Worm (Caenorhabditis elegans): ENCODE data around the gene dyf-4.

The dyf-4 gene

DNA sequence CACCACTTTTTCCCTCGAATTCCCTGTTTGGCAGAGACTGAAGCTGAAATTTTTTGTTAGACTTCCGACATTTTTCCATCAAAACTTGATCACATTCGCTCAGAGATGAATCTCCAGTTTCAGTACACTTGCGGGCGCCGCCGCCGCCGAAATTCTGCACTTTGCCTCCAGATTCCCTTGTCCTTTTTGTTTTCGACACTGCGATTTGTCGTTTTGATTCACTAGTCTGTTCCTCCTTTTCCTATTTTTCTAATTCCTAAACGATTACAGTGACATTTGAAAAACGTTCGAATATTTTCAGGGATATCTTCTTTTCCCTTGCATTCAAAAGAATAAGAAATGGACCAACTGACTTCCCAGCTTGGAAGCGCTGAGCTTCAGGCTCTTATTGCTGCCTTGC, 15.2 kb upstream of the dyf-4 start, which contains the start of gene F45D3.2:
Gene F45D3.2, plus strand, starts transcription at position 301 of the 400 bp plus-strand sequence.
- TF ChIP-seq mef-2 (tag; optimal IDR thresholded peaks at IDR 0.05) = no peak
- no peak for TF ChIP-seq lin-14 (GFP tag; optimal IDR thresholded peaks at IDR 0.05)
- TF ChIP-seq ztf-11 (tag; optimal IDR thresholded peaks at IDR 0.05) = no peak
- no peak for TF ChIP-seq fkh-4 (tag; optimal IDR thresholded peaks at IDR 0.05; ENCODE audit: borderline replicate concordance)
- TF ChIP-seq nhr-237 (tag; optimal IDR thresholded peaks at IDR 0.05) = no peak
- TF ChIP-seq C34B4.2 (tag; optimal IDR thresholded peaks at IDR 0.05) = no peak
- no peak for TF ChIP-seq lsy-2 (tag; optimal IDR thresholded peaks at IDR 0.05)
- TF ChIP-seq nhr-47 (tag; optimal IDR thresholded peaks at IDR 0.05) = no peak
- no peak for TF ChIP-seq nhr-84 (tag; optimal IDR thresholded peaks at IDR 0.05)
- no peak for TF ChIP-seq ces-1 (GFP tag; optimal IDR thresholded peaks at IDR 0.05)
- no peak for TF ChIP-seq sup-37 (GFP tag; optimal IDR thresholded peaks at IDR 0.05)

DNA sequence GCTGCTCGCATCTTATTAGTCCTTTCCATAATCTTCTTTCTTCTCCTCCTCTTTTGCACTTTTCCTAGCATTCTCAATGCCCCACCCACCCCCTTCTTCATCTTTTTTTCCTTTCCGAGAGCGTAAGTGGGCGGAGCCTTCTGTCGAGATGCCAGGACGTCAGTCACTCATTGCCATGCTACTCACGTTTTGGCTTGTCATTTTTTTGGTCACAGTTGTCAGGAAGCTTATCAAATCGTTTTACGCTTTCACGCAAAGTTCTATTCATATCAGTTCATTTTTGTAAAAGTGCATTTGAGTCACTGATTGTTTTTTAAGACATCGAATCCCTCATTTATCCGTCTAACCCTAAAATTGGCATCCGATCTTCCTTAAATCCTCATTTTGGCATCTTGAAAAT, 14.5 kb upstream of the dyf-4 start:
- TF ChIP-seq lin-14 (GFP tag; optimal IDR thresholded peaks at IDR 0.05) (peak; percentile 53), sup-37 (GFP tag; optimal IDR thresholded peaks at IDR 0.05) (no peak), ceh-63 (GFP tag; optimal IDR thresholded peaks at IDR 0.05) (no peak), mdl-1 (tag; optimal IDR thresholded peaks at IDR 0.05) (no peak), unc-130 (tag; optimal IDR thresholded peaks at IDR 0.05) (no peak), elt-2 (tag; optimal IDR thresholded peaks at IDR 0.05) (no peak), egl-13 (tag; optimal IDR thresholded peaks at IDR 0.05) (no peak), fkh-4 (tag; optimal IDR thresholded peaks at IDR 0.05; ENCODE audit: borderline replicate concordance) (no peak), blmp-1 (tag; optimal IDR thresholded peaks at IDR 0.05) (peak; percentile 11), efl-1 (optimal IDR thresholded peaks at IDR 0.05) (no peak), efl-1 (GFP tag; optimal IDR thresholded peaks at IDR 0.05 in 1 of 2) (peak in 1 of 2 experiments; percentile 16), ceh-88 (GFP tag; IDR thresholded peaks at IDR 0.05) (no peak), fkh-8 (tag; optimal IDR thresholded peaks at IDR 0.05) (peak; percentile 5)

ce11 chrV:12538984-12539852, 13.7 kb upstream of the dyf-4 start:
- TF ChIP-seq rnt-1 (tag; optimal IDR thresholded peaks at IDR 0.05) (peak; percentile 9), snpc-4 (tag; optimal IDR thresholded peaks at IDR 0.05) (no peak), lin-35 (GFP tag; optimal IDR thresholded peaks at IDR 0.05) (peak in 1 of 2 experiments; percentile 9), lsy-2 (tag; optimal IDR thresholded peaks at IDR 0.05) (peak in 1 of 2 experiments; percentile 26), ceh-63 (GFP tag; optimal IDR thresholded peaks at IDR 0.05) (no peak), unc-98 (GFP tag; IDR thresholded peaks at IDR 0.05) (no peak), mep-1 (tag; optimal IDR thresholded peaks at IDR 0.05) (peak; percentile 45), lin-14 (GFP tag; optimal IDR thresholded peaks at IDR 0.05) (peak; percentile 67), dsc-1 (tag; optimal IDR thresholded peaks at IDR 0.05) (peak; percentile 9), efl-1 (optimal IDR thresholded peaks at IDR 0.05) (no peak), efl-1 (GFP tag; optimal IDR thresholded peaks at IDR 0.05 in 1 of 2) (peak in 1 of 2 experiments; percentile 6), ceh-82 (tag; optimal IDR thresholded peaks at IDR 0.05) (peak in 1 of 3 experiments; percentile 19), nhr-85 (tag) (peak; percentile 74)

- no peak for TF ChIP-seq elt-2 (tag; optimal IDR thresholded peaks at IDR 0.05)
- TF ChIP-seq ceh-90 (tag; optimal IDR thresholded peaks at IDR 0.05) = no peak
- TF ChIP-seq hlh-17 (GFP tag; optimal IDR thresholded peaks at IDR 0.05; ENCODE audit: borderline replicate concordance) = no peak
- TF ChIP-seq snu-23 (GFP tag; optimal IDR thresholded peaks at IDR 0.05) = no peak
- TF ChIP-seq blmp-1 (tag; optimal IDR thresholded peaks at IDR 0.05) = no peak
- no peak for TF ChIP-seq nhr-12 (tag; optimal IDR thresholded peaks at IDR 0.05)
- no peak for TF ChIP-seq pqm-1 (tag; optimal IDR thresholded peaks at IDR 0.05)
- TF ChIP-seq efl-1 (optimal IDR thresholded peaks at IDR 0.05) = no peak
- TF ChIP-seq efl-1 (GFP tag; optimal IDR thresholded peaks at IDR 0.05 in 1 of 2) = no peak
- TF ChIP-seq grh-1 (GFP tag; IDR thresholded peaks at IDR 0.05) = no peak
- TF ChIP-seq dpl-1 (GFP tag; optimal IDR thresholded peaks at IDR 0.05) = no peak
- TF ChIP-seq alr-1 (tag; optimal IDR thresholded peaks at IDR 0.05; ENCODE audit: borderline replicate concordance) = no peak
- TF ChIP-seq hpl-2 (GFP tag; optimal IDR thresholded peaks at IDR 0.05) = no peak
- TF ChIP-seq ceh-63 (GFP tag; optimal IDR thresholded peaks at IDR 0.05) = no peak
- no peak for TF ChIP-seq nhr-47 (tag; optimal IDR thresholded peaks at IDR 0.05)
- no peak for TF ChIP-seq lin-14 (GFP tag; optimal IDR thresholded peaks at IDR 0.05)
Observed at ce11 chrV:12537505-12537904, 12.0 kb upstream of the dyf-4 start.
